Worm (Caenorhabditis elegans): Measurements from ENCODE around the gene Y17G9B.4.

Y17G9B.4 gene

DNA sequence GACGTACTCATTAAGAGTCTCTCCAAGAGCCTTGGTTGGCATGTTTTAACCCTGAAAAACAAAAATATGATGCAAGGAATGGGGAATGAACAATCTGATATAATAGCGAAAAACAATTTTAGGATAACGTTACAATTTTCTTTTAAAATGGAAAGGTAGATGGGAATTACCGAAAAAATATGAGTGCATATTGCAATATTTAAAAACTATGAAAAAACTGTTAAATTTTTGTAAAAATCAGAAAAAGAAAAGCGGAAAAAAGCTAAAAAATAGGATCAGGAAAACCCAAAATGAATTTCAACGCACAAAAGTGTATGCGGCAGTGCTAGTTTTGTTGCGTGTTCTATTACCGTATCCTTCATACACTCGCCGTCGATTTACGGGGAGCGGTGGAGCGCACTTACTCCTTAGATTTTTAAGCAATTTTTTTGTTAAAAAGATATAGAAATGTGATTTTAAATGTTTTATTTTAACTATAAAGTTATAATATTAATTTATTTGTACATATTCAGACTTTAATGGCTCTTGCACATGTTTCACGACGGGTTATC lies 2.1 kb upstream of the Y17G9B.4 start, which contains the start of the genes rpl-20 and Y17G9B.5 (continued):
- peak; percentile 99 for TF ChIP-seq Y56A3A.18 (GFP tag; IDR thresholded peaks at IDR 0.05)
- no peak for TF ChIP-seq nhr-179 (tag; optimal IDR thresholded peaks at IDR 0.05)
- peak; percentile 78 for TF ChIP-seq dpff-1 (tag; optimal IDR thresholded peaks at IDR 0.05)
- peak; percentile 94 for TF ChIP-seq ceh-100 (GFP tag; IDR thresholded peaks at IDR 0.05)
- peak; percentile 99 for TF ChIP-seq repo-1 (tag; optimal IDR thresholded peaks at IDR 0.05)
- no peak for TF ChIP-seq nfya-1 (tag; optimal IDR thresholded peaks at IDR 0.05; ENCODE audit: borderline replicate concordance, insufficient read depth)
- TF ChIP-seq efl-1 (GFP tag; optimal IDR thresholded peaks at IDR 0.05): peak; percentile 93
- TF ChIP-seq snpc-1.3 (tag; optimal IDR thresholded peaks at IDR 0.05; ENCODE audit: insufficient read depth): peak; percentile 99
- peak; percentile 97 for TF ChIP-seq Y79H2A.3 (GFP tag; conservative IDR thresholded peaks at IDR 0.05)
- TF ChIP-seq ztf-18 (tag; optimal IDR thresholded peaks at IDR 0.05): peak; percentile 95
- peak; percentile 100 for TF ChIP-seq B0336.3 (GFP tag; IDR thresholded peaks at IDR 0.05)
- peak; percentile 100 for TF ChIP-seq K11D2.4 (GFP tag; IDR thresholded peaks at IDR 0.05)
- TF ChIP-seq F49E8.2 (tag; optimal IDR thresholded peaks at IDR 0.05; ENCODE audit: insufficient read depth): peak; percentile 98
- TF ChIP-seq B0019.2 (GFP tag; conservative IDR thresholded peaks at IDR 0.05): peak; percentile 97
- peak; percentile 98 for TF ChIP-seq ztf-22 (GFP tag; optimal IDR thresholded peaks at IDR 0.05)
- TF ChIP-seq ztf-28 (GFP tag; IDR thresholded peaks at IDR 0.05): peak; percentile 95
- TF ChIP-seq sea-2 (GFP tag; IDR thresholded peaks at IDR 0.05): peak; percentile 91
- peak; percentile 98 for TF ChIP-seq hmg-20 (GFP tag; IDR thresholded peaks at IDR 0.05)
- peak; percentile 96 for TF ChIP-seq nhr-27 (tag; optimal IDR thresholded peaks at IDR 0.05)
- peak; percentile 100 for TF ChIP-seq pha-4 (tag; optimal IDR thresholded peaks at IDR 0.05)
- TF ChIP-seq mxl-1 (tag; optimal IDR thresholded peaks at IDR 0.05): no peak
- TF ChIP-seq madf-3 (GFP tag; IDR thresholded peaks at IDR 0.05): peak; percentile 99
- 0 out of 2 replicates have a peak, but pooled peaks have one; percentile 54 for TF ChIP-seq ceh-58 (GFP tag; IDR thresholded peaks at IDR 0.05)
- TF ChIP-seq somi-1 (GFP tag; optimal IDR thresholded peaks at IDR 0.05): peak; percentile 100
- peak; percentile 90; the same call in 1 of the 2 replicates for TF ChIP-seq lag-1 (GFP tag; IDR thresholded peaks at IDR 0.05)
- peak; percentile 93 for TF ChIP-seq F10E7.11 (tag; optimal IDR thresholded peaks at IDR 0.05)
- peak; percentile 100 for TF ChIP-seq tlf-1 (GFP tag; optimal IDR thresholded peaks at IDR 0.05)
- peak; percentile 87 for TF ChIP-seq attf-3 (GFP tag; conservative IDR thresholded peaks at IDR 0.05)
- peak; percentile 99 for TF ChIP-seq F23B12.7 (tag; optimal IDR thresholded peaks at IDR 0.05; ENCODE audit: insufficient read depth)
- TF ChIP-seq dpl-1 (GFP tag; optimal IDR thresholded peaks at IDR 0.05): peak; percentile 96
- TF ChIP-seq ccch-3 (GFP tag; optimal IDR thresholded peaks at IDR 0.05): peak; percentile 68
- peak; percentile 84 for TF ChIP-seq zim-3 (tag; optimal IDR thresholded peaks at IDR 0.05)
- peak; percentile 100 for TF ChIP-seq athp-1 (tag; optimal IDR thresholded peaks at IDR 0.05)
- TF ChIP-seq snpc-4 (GFP tag; optimal IDR thresholded peaks at IDR 0.05): peak; percentile 95
- peak; percentile 95 to 97 (median 96) for TF ChIP-seq snpc-4 (tag; optimal IDR thresholded peaks at IDR 0.05)
- TF ChIP-seq egrh-3 (GFP tag; IDR thresholded peaks at IDR 0.05): peak; percentile 82
- TF ChIP-seq C17E4.6 (GFP tag; IDR thresholded peaks at IDR 0.05): peak; percentile 99
- peak; percentile 98 for TF ChIP-seq snpc-3.4 (tag; optimal IDR thresholded peaks at IDR 0.05)
- TF ChIP-seq lir-1 (GFP tag; conservative IDR thresholded peaks at IDR 0.05): peak; percentile 99
- TF ChIP-seq ekl-4 (GFP tag; IDR thresholded peaks at IDR 0.05): peak; percentile 99
- peak; percentile 84 for TF ChIP-seq F57A8.1 (GFP tag; optimal IDR thresholded peaks at IDR 0.05)
- peak; percentile 99 for TF ChIP-seq lin-40 (tag; optimal IDR thresholded peaks at IDR 0.05)
- TF ChIP-seq bed-2 (GFP tag; IDR thresholded peaks at IDR 0.05): peak; percentile 94
- peak; percentile 69 for TF ChIP-seq T26A5.8 (tag; optimal IDR thresholded peaks at IDR 0.05)
- peak; percentile 72 for TF ChIP-seq zfh-2 (GFP tag; conservative IDR thresholded peaks at IDR 0.05)
- TF ChIP-seq Y53G8AR.9 (GFP tag; conservative IDR thresholded peaks at IDR 0.05): peak; percentile 100
- peak; percentile 49 to 100 (median 90) for TF ChIP-seq lin-35 (GFP tag; optimal IDR thresholded peaks at IDR 0.05)

Data from whole organism, young adult.